Fruit fly (Drosophila melanogaster): Measurements from ENCODE around the gene CG31810.
A peak's percentile ranks its signal among the peaks of the same experiment; 100 is the strongest.

Gene CG31810

dm6 chr2L:16826872-16827506, 25.2 kb downstream of the CG31810 start, which contains the start of gene AspRS-m (continued):
- TF ChIP-seq Deaf1 (tag; optimal IDR thresholded peaks at IDR 0.05) (peak; percentile 68), gt (GFP tag; IDR thresholded peaks at IDR 0.05) (no peak), lola (GFP tag; optimal IDR thresholded peaks at IDR 0.05) (no peak), CG33213 (GFP tag; optimal IDR thresholded peaks at IDR 0.05) (peak; percentile 5), Ets97D (GFP tag; optimal IDR thresholded peaks at IDR 0.05) (no peak), scrt (GFP tag; optimal IDR thresholded peaks at IDR 0.05) (no peak), corto (GFP tag; optimal IDR thresholded peaks at IDR 0.05) (no peak), CG4707 (GFP tag; optimal IDR thresholded peaks at IDR 0.05) (no peak), dimm (GFP tag; IDR thresholded peaks at IDR 0.05) (no peak), NFAT (GFP tag; IDR thresholded peaks at IDR 0.05) (no peak), Dip3 (GFP tag; optimal IDR thresholded peaks at IDR 0.05) (no peak), abd-A (tag; optimal IDR thresholded peaks at IDR 0.05) (no peak), CG2129 (GFP tag; IDR thresholded peaks at IDR 0.05; ENCODE audit: partially characterized antibody) (peak; percentile 77), emc (GFP tag; optimal IDR thresholded peaks at IDR 0.05) (no peak), CG1529 (GFP tag; optimal IDR thresholded peaks at IDR 0.05) (no peak), CG1647 (GFP tag; optimal IDR thresholded peaks at IDR 0.05) (no peak), CG3163 (GFP tag; optimal IDR thresholded peaks at IDR 0.05) (no peak), CG10366 (GFP tag; IDR thresholded peaks at IDR 0.05) (no peak), CG10209 (GFP tag; optimal IDR thresholded peaks at IDR 0.05) (no peak), da (GFP tag; optimal IDR thresholded peaks at IDR 0.05) (no peak), Taf1 (GFP tag; IDR thresholded peaks at IDR 0.05) (no peak), pb (GFP tag; optimal IDR thresholded peaks at IDR 0.05) (no peak), CG10565 (GFP tag; optimal IDR thresholded peaks at IDR 0.05) (no peak), CG14050 (GFP tag; IDR thresholded peaks at IDR 0.05) (no peak), CG9727 (GFP tag; optimal IDR thresholded peaks at IDR 0.05) (peak; percentile 13), unpg (GFP tag; optimal IDR thresholded peaks at IDR 0.05) (no peak), CG17359 (tag; optimal IDR thresholded peaks at IDR 0.05) (no peak), CG15011 (GFP tag; optimal IDR thresholded peaks at IDR 0.05) (no peak), Mad (GFP tag; optimal IDR thresholded peaks at IDR 0.05) (no peak), maf-S (GFP tag; optimal IDR thresholded peaks at IDR 0.05) (no peak), esg (GFP tag; conservative IDR thresholded peaks at IDR 0.05) (no peak), bab2 (GFP tag; optimal IDR thresholded peaks at IDR 0.05) (no peak), oc (tag; optimal IDR thresholded peaks at IDR 0.05) (no peak), bowl (GFP tag; IDR thresholded peaks at IDR 0.05) (no peak), CG12744 (GFP tag; optimal IDR thresholded peaks at IDR 0.05) (no peak), her (GFP tag; optimal IDR thresholded peaks at IDR 0.05) (no peak), H2.0 (GFP tag; IDR thresholded peaks at IDR 0.05) (peak; percentile 20; the same call in 1 of the 2 replicates), CG18619 (GFP tag; optimal IDR thresholded peaks at IDR 0.05) (no peak), B-H2 (GFP tag; optimal IDR thresholded peaks at IDR 0.05) (no peak), CG2875 (GFP tag; optimal IDR thresholded peaks at IDR 0.05) (no peak), wor (GFP tag; IDR thresholded peaks at IDR 0.05) (no peak), cwo (GFP tag; optimal IDR thresholded peaks at IDR 0.05) (no peak), CG13624 (GFP tag; optimal IDR thresholded peaks at IDR 0.05) (no peak), Atf3 (GFP tag; optimal IDR thresholded peaks at IDR 0.05) (no peak), CG12659 (GFP tag; optimal IDR thresholded peaks at IDR 0.05) (peak; percentile 56), E2f2 (GFP tag; IDR thresholded peaks at IDR 0.05) (peak; percentile 43; the same call in 1 of the 2 replicates), CG15269 (tag; optimal IDR thresholded peaks at IDR 0.05) (no peak), CG8089 (GFP tag; optimal IDR thresholded peaks at IDR 0.05) (no peak), CG11696 (GFP tag; IDR thresholded peaks at IDR 0.05) (no peak), Dfd (GFP tag; optimal IDR thresholded peaks at IDR 0.05) (no peak), sens (GFP tag) (no peak)
